Worm (Caenorhabditis elegans): ENCODE results near the gene lit-1.

lit-1 gene

DNA sequence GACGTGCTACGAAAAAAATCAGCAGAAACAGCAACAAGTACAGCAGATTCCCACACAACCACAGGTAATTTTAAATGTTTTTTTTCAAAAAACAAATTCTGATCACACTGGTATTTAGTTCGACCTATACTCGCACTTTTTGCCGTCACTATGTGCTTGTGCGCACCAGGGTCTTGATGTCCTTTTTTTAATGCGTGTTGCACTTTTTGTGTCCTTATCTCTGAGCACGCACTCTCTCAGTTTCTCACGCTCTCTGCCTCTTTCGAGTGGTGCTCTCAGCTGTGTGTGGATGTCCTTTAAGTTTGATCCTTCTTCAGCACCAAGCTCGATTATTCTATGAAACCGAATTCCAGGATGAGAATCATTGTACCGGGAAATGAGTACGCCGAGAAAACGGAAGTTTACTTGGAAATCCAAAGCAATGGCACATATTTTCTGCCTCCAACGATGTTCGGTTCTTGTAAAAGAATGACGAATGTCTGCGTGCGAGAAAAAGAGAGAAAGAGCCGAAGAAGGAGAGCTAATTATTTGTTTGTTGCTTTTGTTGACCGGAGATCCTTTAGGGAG, 16.7 kb downstream of the lit-1 start:
- TF ChIP-seq pha-4 (tag; optimal IDR thresholded peaks at IDR 0.05) (peak; percentile 1), hlh-1 (tag; optimal IDR thresholded peaks at IDR 0.05) (no peak)

DNA sequence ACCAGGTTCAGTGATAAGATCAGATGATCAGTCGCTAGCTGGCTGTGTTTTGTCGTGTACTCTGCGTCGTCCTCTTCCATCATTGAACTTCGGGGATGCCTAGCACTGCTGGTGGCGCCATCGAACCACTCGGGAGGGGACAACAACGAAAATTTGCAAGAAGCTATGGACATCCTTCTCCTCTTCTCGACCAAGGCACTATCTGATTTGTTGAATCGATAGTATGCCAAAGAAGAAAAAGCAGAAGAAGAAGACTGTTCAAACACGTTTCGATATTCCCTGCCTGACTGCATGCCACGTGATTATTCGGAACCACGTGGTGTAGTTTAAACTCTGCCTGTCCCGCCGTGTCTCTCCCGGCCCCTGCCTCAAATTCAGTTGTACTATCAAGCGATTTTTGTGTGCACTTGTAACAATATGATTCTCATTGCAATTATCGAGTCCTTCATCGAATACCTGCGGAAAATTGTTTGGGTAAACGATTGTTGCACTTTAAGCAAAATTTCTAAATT, 17.5 kb downstream of the lit-1 start:
- TF ChIP-seq flh-1 (GFP tag; optimal IDR thresholded peaks at IDR 0.05) (no peak), snpc-4 (tag; optimal IDR thresholded peaks at IDR 0.05) (no peak), M03D4.4 (tag; optimal IDR thresholded peaks at IDR 0.05) (no peak), ces-1 (GFP tag; optimal IDR thresholded peaks at IDR 0.05) (no peak), unc-120 (tag; optimal IDR thresholded peaks at IDR 0.05; ENCODE audit: poor library complexity, severe bottlenecking) (peak; percentile 26), mep-1 (tag; optimal IDR thresholded peaks at IDR 0.05) (no peak), bed-3 (GFP tag; optimal IDR thresholded peaks at IDR 0.05) (no peak), hlh-1 (tag; optimal IDR thresholded peaks at IDR 0.05) (peak; percentile 10), elt-3 (tag; optimal IDR thresholded peaks at IDR 0.05) (no peak), blmp-1 (tag; optimal IDR thresholded peaks at IDR 0.05) (no peak), mab-5 (tag; optimal IDR thresholded peaks at IDR 0.05) (no peak), sptf-1 (tag; optimal IDR thresholded peaks at IDR 0.05) (no peak), lin-13 (tag; optimal IDR thresholded peaks at IDR 0.05) (no peak)

DNA sequence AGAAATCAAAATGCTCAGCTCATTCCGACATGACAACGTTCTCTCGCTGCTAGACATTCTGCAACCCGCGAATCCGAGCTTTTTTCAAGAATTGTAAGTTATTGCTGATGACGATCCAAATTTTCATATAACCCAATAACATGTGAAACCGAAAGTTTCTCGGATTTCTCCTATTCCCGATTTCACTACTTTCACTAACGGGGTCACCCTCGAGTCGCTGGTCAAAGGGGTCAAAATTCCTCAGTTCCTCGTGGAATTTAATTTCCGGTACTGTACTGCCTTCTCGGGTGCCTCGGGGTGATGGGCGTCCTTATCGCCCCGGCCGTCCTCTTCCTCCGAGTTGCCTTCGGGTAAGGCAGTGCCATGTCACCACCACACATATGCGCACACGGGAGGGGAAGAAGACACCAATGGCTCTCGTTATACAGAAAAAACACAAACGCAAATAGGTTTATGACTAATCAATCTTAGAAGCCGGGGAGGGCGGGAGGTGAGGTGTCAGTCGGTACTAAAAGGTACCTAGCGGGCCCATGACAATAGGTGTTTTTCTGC, 18.5 kb downstream of the lit-1 start:
- TF ChIP-seq ham-2 (GFP tag; optimal IDR thresholded peaks at IDR 0.05) (peak; percentile 24), cnd-1 (tag; optimal IDR thresholded peaks at IDR 0.05) (peak; percentile 0), blmp-1 (tag; optimal IDR thresholded peaks at IDR 0.05) (peak; percentile 92), sem-2 (GFP tag; optimal IDR thresholded peaks at IDR 0.05) (no peak), sptf-1 (tag; optimal IDR thresholded peaks at IDR 0.05) (peak; percentile 40), nhr-2 (tag; optimal IDR thresholded peaks at IDR 0.05) (peak; percentile 50), elt-1 (tag; optimal IDR thresholded peaks at IDR 0.05; ENCODE audit: borderline replicate concordance, insufficient read depth) (no peak)

DNA sequence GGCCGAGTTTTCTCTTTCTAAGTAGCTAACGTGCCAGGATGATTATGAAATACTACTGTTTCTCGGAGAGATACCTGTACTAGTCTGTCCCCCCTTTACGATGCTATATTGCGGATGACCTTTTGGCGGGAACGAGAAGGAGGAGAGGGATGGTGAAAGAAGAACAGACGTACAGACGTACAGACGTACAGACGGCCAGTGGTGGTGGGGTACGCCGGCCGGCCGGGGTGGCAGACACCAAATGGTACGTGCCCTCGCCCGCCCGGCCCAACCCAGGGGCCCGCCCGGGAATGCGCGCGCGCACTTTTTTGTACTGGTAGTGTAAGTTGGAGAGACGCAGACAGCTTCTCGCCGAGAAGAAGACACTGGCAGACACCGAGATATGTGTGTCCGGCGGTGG, 19.3 kb downstream of the lit-1 start:
- TF ChIP-seq ceh-83 (GFP tag; optimal IDR thresholded peaks at IDR 0.05), result no peak
- TF ChIP-seq unc-120 (tag; optimal IDR thresholded peaks at IDR 0.05; ENCODE audit: poor library complexity, severe bottlenecking), result no peak
- peak; percentile 76 for TF ChIP-seq cnd-1 (tag; optimal IDR thresholded peaks at IDR 0.05)
- TF ChIP-seq mls-2 (tag; optimal IDR thresholded peaks at IDR 0.05), result peak; percentile 71
- no peak for TF ChIP-seq nhr-76 (tag; optimal IDR thresholded peaks at IDR 0.05)
- TF ChIP-seq elt-3 (tag; optimal IDR thresholded peaks at IDR 0.05), result no peak
- no peak for TF ChIP-seq hlh-1 (tag; optimal IDR thresholded peaks at IDR 0.05)
- no peak for TF ChIP-seq ces-1 (GFP tag; optimal IDR thresholded peaks at IDR 0.05)
- TF ChIP-seq ham-2 (GFP tag; optimal IDR thresholded peaks at IDR 0.05), result peak; percentile 67
- TF ChIP-seq mab-5 (tag; optimal IDR thresholded peaks at IDR 0.05), result no peak
- no peak for TF ChIP-seq tbx-8 (GFP tag; optimal IDR thresholded peaks at IDR 0.05)
- peak; percentile 0 for TF ChIP-seq unc-62 (GFP tag; optimal IDR thresholded peaks at IDR 0.05)
- no peak for TF ChIP-seq blmp-1 (tag; optimal IDR thresholded peaks at IDR 0.05)
- peak; percentile 68 for TF ChIP-seq drap-1 (GFP tag; optimal IDR thresholded peaks at IDR 0.05)
- peak; percentile 23 for TF ChIP-seq ztf-11 (tag; optimal IDR thresholded peaks at IDR 0.05)
- TF ChIP-seq lin-13 (tag; optimal IDR thresholded peaks at IDR 0.05), result no peak
- TF ChIP-seq pha-4 (tag; optimal IDR thresholded peaks at IDR 0.05), result no peak
- TF ChIP-seq ceh-43 (GFP tag; optimal IDR thresholded peaks at IDR 0.05), result peak; percentile 12
- TF ChIP-seq nhr-2 (tag; optimal IDR thresholded peaks at IDR 0.05), result peak; percentile 93
- TF ChIP-seq ceh-39 (tag; optimal IDR thresholded peaks at IDR 0.05), result no peak
- TF ChIP-seq mep-1 (tag; optimal IDR thresholded peaks at IDR 0.05), result peak; percentile 18
- TF ChIP-seq snpc-4 (tag; optimal IDR thresholded peaks at IDR 0.05), result no peak
- TF ChIP-seq nhr-28 (tag; optimal IDR thresholded peaks at IDR 0.05), result no peak
- TF ChIP-seq M03D4.4 (tag; optimal IDR thresholded peaks at IDR 0.05), result peak; percentile 60
- TF ChIP-seq lin-32 (GFP tag; optimal IDR thresholded peaks at IDR 0.05), result peak; percentile 43
- no peak for TF ChIP-seq nhr-12 (tag; optimal IDR thresholded peaks at IDR 0.05)
- no peak for TF ChIP-seq unc-39 (tag; optimal IDR thresholded peaks at IDR 0.05)
- TF ChIP-seq sptf-1 (tag; optimal IDR thresholded peaks at IDR 0.05), result peak; percentile 72
- TF ChIP-seq sem-2 (GFP tag; optimal IDR thresholded peaks at IDR 0.05), result peak; percentile 41
- TF ChIP-seq bed-3 (GFP tag; optimal IDR thresholded peaks at IDR 0.05), result no peak
- no peak for TF ChIP-seq zip-8 (tag; optimal IDR thresholded peaks at IDR 0.05)
- TF ChIP-seq flh-1 (GFP tag; optimal IDR thresholded peaks at IDR 0.05), result no peak
- TF ChIP-seq elt-1 (tag; optimal IDR thresholded peaks at IDR 0.05; ENCODE audit: borderline replicate concordance, insufficient read depth), result no peak
- no peak for TF ChIP-seq lsy-2 (tag; optimal IDR thresholded peaks at IDR 0.05)
- no peak for TF ChIP-seq nhr-237 (tag; optimal IDR thresholded peaks at IDR 0.05)

All from whole organism, mixed stage, embryonic.